Fruit fly (Drosophila melanogaster) whole organism, embryonic: ENCODE results near the gene hop.
A peak's percentile ranks its signal among the peaks of the same experiment; 100 is the strongest.

Source experiments
- BEAF-32 ChIP-seq: fragments of 200-800 bp; sonication (Bioruptor generic); optimal IDR thresholded peaks from 3 replicates; lab custom pipeline; 2017; ENCODE audit warnings: missing biosample characterization, missing genetic modification characterization, mild to moderate bottlenecking, moderate library complexity, missing genetic modification reagents
- Blimp-1 ChIP-seq: fragments of 200-800 bp; sonication (Bioruptor generic); optimal IDR thresholded peaks from 3 replicates; lab custom pipeline; 2018; ENCODE audit warnings: missing biosample characterization, missing genetic modification characterization, mild to moderate bottlenecking, moderate library complexity, missing genetic modification reagents
- CG10209 ChIP-seq: fragments of 200-800 bp; sonication (Bioruptor generic); optimal IDR thresholded peaks from 3 replicates; lab custom pipeline; 2017; ENCODE audit warnings: missing biosample characterization, mild to moderate bottlenecking, missing genetic modification characterization, missing genetic modification reagents
- CG10267 ChIP-seq: fragments of 200-800 bp; sonication (Bioruptor generic); optimal IDR thresholded peaks from 2 replicates; lab custom pipeline; 2018; ENCODE audit warnings: missing biosample characterization, mild to moderate bottlenecking, missing genetic modification characterization, moderate library complexity
- CG12769 ChIP-seq: fragments of 200-800 bp; sonication (Bioruptor generic); optimal IDR thresholded peaks from 2 replicates; lab custom pipeline; 2019; ENCODE audit warnings: missing biosample characterization, mild to moderate bottlenecking, missing genetic modification characterization, moderate library complexity
- CG15514 ChIP-seq: fragments of 200-800 bp; sonication (Bioruptor generic); optimal IDR thresholded peaks from 3 replicates; lab custom pipeline; 2017; ENCODE audit warnings: missing biosample characterization, missing genetic modification characterization, mild to moderate bottlenecking, moderate library complexity, missing genetic modification reagents
- CG1792 ChIP-seq: fragments of 200-800 bp; sonication (Bioruptor generic); optimal IDR thresholded peaks from 2 replicates; lab custom pipeline; 2016; ENCODE audit warnings: missing biosample characterization, missing genetic modification characterization
- CG4328 ChIP-seq: fragments of 200-800 bp; sonication (Bioruptor generic); optimal IDR thresholded peaks from 3 replicates; lab custom pipeline; 2017; ENCODE audit warnings: missing biosample characterization, missing genetic modification reagents, missing genetic modification characterization
- CG8388 ChIP-seq: fragments of 200-800 bp; sonication (Bioruptor generic); optimal IDR thresholded peaks from 2 replicates; lab custom pipeline; 2019; ENCODE audit warnings: missing biosample characterization, mild to moderate bottlenecking, missing genetic modification characterization, moderate library complexity
- CG8944 ChIP-seq: fragments of 200-800 bp; sonication (Bioruptor generic); optimal IDR thresholded peaks from 3 replicates; lab custom pipeline; 2016; ENCODE audit warnings: missing biosample characterization, missing genetic modification characterization
- CG9876 ChIP-seq: fragments of 200-800 bp; sonication (Bioruptor generic); optimal IDR thresholded peaks from 2 replicates; lab custom pipeline; 2016; ENCODE audit warnings: missing biosample characterization, missing genetic modification characterization
- Chrac-16 ChIP-seq: fragments of 200-800 bp; sonication (Bioruptor generic); optimal IDR thresholded peaks from 3 replicates; lab custom pipeline; 2016; ENCODE audit warnings: missing biosample characterization, missing genetic modification characterization
- Doc3 ChIP-seq: fragments of 200-800 bp; sonication (Bioruptor generic); IDR thresholded peaks from 3 replicates; pipeline ENCODE4 v1.3.6; 2022; ENCODE audit warnings: missing biosample characterization, missing genetic modification characterization; ENCODE audit not compliant: partially characterized antibody
- Dref ChIP-seq: fragments of 200-800 bp; sonication (Bioruptor generic); IDR thresholded peaks from 2 replicates; pipeline ENCODE4 v1.3.6; 2022; ENCODE audit warnings: missing biosample characterization, missing genetic modification characterization
- E2f2 ChIP-seq: fragments of 200-800 bp; sonication (Bioruptor generic); IDR thresholded peaks from 2 replicates; pipeline ENCODE4 v1.3.6; 2022; ENCODE audit warnings: missing biosample characterization, missing genetic modification characterization
- Fer1 ChIP-seq: fragments of 200-800 bp; sonication (Bioruptor generic); optimal IDR thresholded peaks from 2 replicates; lab custom pipeline; 2017; ENCODE audit warnings: missing biosample characterization, mild to moderate bottlenecking, missing genetic modification characterization
- GATAe ChIP-seq: fragments of 200-800 bp; sonication (Bioruptor generic); conservative IDR thresholded peaks from 2 replicates; pipeline ENCODE4 v1.3.6; 2022; ENCODE audit warnings: missing biosample characterization, missing genetic modification characterization
- H15 ChIP-seq: fragments of 200-800 bp; sonication (Bioruptor generic); IDR thresholded peaks from 3 replicates; pipeline ENCODE4 v1.3.6; 2022; ENCODE audit warnings: missing biosample characterization, missing genetic modification characterization
- Hand ChIP-seq: fragments of 200-800 bp; sonication (Bioruptor generic); optimal IDR thresholded peaks from 2 replicates; lab custom pipeline; 2017; ENCODE audit warnings: mild to moderate bottlenecking, missing biosample characterization, missing genetic modification reagents, missing genetic modification characterization
- Hey ChIP-seq: fragments of 200-800 bp; sonication (Bioruptor generic); optimal IDR thresholded peaks from 3 replicates; lab custom pipeline; 2018; ENCODE audit warnings: missing biosample characterization, mild to moderate bottlenecking, missing genetic modification characterization
- Meics ChIP-seq: fragments of 200-800 bp; sonication (Bioruptor generic); optimal IDR thresholded peaks from 2 replicates; lab custom pipeline; 2017; ENCODE audit warnings: missing biosample characterization, mild to moderate bottlenecking, missing genetic modification characterization
- NC2α ChIP-seq: fragments of 200-800 bp; sonication (Bioruptor generic); optimal IDR thresholded peaks from 2 replicates; lab custom pipeline; 2016; ENCODE audit warnings: missing biosample characterization, missing genetic modification characterization
- Oli ChIP-seq: fragments of 200-800 bp; sonication (Bioruptor generic); optimal IDR thresholded peaks from 2 replicates; lab custom pipeline; 2018; ENCODE audit warnings: missing biosample characterization, mild to moderate bottlenecking, missing genetic modification characterization, moderate library complexity
- Xrp1 ChIP-seq: fragments of 200-800 bp; sonication (Bioruptor generic); IDR thresholded peaks from 2 replicates; pipeline ENCODE4 v1.3.6; 2022; ENCODE audit warnings: missing biosample characterization, missing genetic modification characterization
- ac ChIP-seq: fragments of 200-800 bp; sonication (Bioruptor generic); optimal IDR thresholded peaks from 3 replicates; lab custom pipeline; 2017; ENCODE audit warnings: missing biosample characterization, mild to moderate bottlenecking, missing genetic modification characterization
- cad ChIP-seq: fragments of >200 bp; optimal IDR thresholded peaks from 2 replicates; lab custom pipeline; 2017; ENCODE audit warnings: missing biosample characterization, missing genetic modification characterization
- caup ChIP-seq: fragments of 200-800 bp; sonication (Bioruptor generic); optimal IDR thresholded peaks from 3 replicates; lab custom pipeline; 2017; ENCODE audit warnings: missing biosample characterization, mild to moderate bottlenecking, missing genetic modification characterization, moderate library complexity; ENCODE audit not compliant: severe bottlenecking
- crol ChIP-seq: fragments of 200-800 bp; sonication (Bioruptor generic); IDR thresholded peaks from 2 replicates; pipeline ENCODE4 v1.3.6; 2022; ENCODE audit warnings: missing biosample characterization, missing genetic modification characterization
- danr ChIP-seq: fragments of 200-800 bp; sonication (Bioruptor generic); IDR thresholded peaks from 2 replicates; pipeline ENCODE4 v1.3.6; 2022; ENCODE audit warnings: missing biosample characterization, missing genetic modification characterization
- dm ChIP-seq: fragments of 200-800 bp; sonication (Bioruptor generic); optimal IDR thresholded peaks from 3 replicates; lab custom pipeline; 2016; ENCODE audit warnings: missing biosample characterization, missing genetic modification characterization
- dmrt99B ChIP-seq: fragments of 200-800 bp; sonication (Bioruptor generic); optimal IDR thresholded peaks from 2 replicates; lab custom pipeline; 2018; ENCODE audit warnings: missing biosample characterization, mild to moderate bottlenecking, missing genetic modification characterization, moderate library complexity
- en ChIP-seq: fragments of 200-800 bp; sonication (Bioruptor generic); optimal IDR thresholded peaks from 2 replicates; lab custom pipeline; 2016; ENCODE audit warnings: missing biosample characterization, missing genetic modification characterization
- gcm2 ChIP-seq: fragments of 200-800 bp; sonication (Bioruptor generic); optimal IDR thresholded peaks from 2 replicates; lab custom pipeline; 2016; ENCODE audit warnings: missing biosample characterization, missing genetic modification characterization
- gt ChIP-seq: fragments of 200-800 bp; sonication (Bioruptor generic); IDR thresholded peaks from 2 replicates; pipeline ENCODE4 v1.3.6; 2022; ENCODE audit warnings: missing biosample characterization, missing genetic modification characterization
- mam ChIP-seq: fragments of 200-800 bp; sonication (Bioruptor generic); optimal IDR thresholded peaks from 3 replicates; lab custom pipeline; 2016; ENCODE audit warnings: missing biosample characterization, missing genetic modification characterization
- mld ChIP-seq: fragments of 200-800 bp; sonication (Bioruptor generic); IDR thresholded peaks from 3 replicates; pipeline ENCODE4 v1.3.6; 2022; ENCODE audit warnings: missing biosample characterization, missing genetic modification characterization; ENCODE audit not compliant: partially characterized antibody
- nerfin-1 ChIP-seq: fragments of 200-800 bp; sonication (Bioruptor generic); optimal IDR thresholded peaks from 3 replicates; lab custom pipeline; 2019; ENCODE audit warnings: missing biosample characterization, mild to moderate bottlenecking, missing genetic modification characterization, moderate library complexity
- oc ChIP-seq: fragments of 200-800 bp; sonication (Bioruptor generic); optimal IDR thresholded peaks from 2 replicates; lab custom pipeline; 2018; ENCODE audit warnings: missing biosample characterization, mild to moderate bottlenecking, missing genetic modification characterization, moderate library complexity
- pan ChIP-seq, 4 experiments: fragments of >200 bp in 3 of 4; fragments of 200-800 bp in 1 of 4; sonication (Bioruptor generic) in 1 of 4; optimal IDR thresholded peaks in 3 of 4; IDR thresholded peaks in 1 of 4; 2 replicates each; pipeline versions ENCODE4 v1.3.6 to Lab custom; 2017 to 2022; ENCODE audit warnings: missing biosample characterization in 2 of 4, missing genetic modification characterization in 2 of 4, mixed read lengths in 1 of 4
- pb ChIP-seq: fragments of 200-800 bp; sonication (Bioruptor generic); optimal IDR thresholded peaks from 3 replicates; lab custom pipeline; 2016; ENCODE audit warnings: missing biosample characterization, missing genetic modification characterization
- pho ChIP-seq: fragments of 200-800 bp; sonication (Bioruptor generic); optimal IDR thresholded peaks from 2 replicates; lab custom pipeline; 2016; ENCODE audit warnings: missing biosample characterization, missing genetic modification characterization
- ro ChIP-seq: fragments of 200-800 bp; sonication (Bioruptor generic); IDR thresholded peaks from 2 replicates; pipeline ENCODE4 v1.3.6; 2022; ENCODE audit warnings: missing biosample characterization, missing genetic modification characterization
- scrt ChIP-seq: fragments of 200-800 bp; sonication (Bioruptor generic); optimal IDR thresholded peaks from 2 replicates; lab custom pipeline; 2018; ENCODE audit warnings: missing biosample characterization, mild to moderate bottlenecking, missing genetic modification characterization, moderate library complexity
- ssp ChIP-seq: fragments of 200-800 bp; sonication (Bioruptor generic); IDR thresholded peaks from 2 replicates; pipeline ENCODE4 v1.3.6; 2022; ENCODE audit warnings: missing biosample characterization, missing genetic modification characterization
- tin ChIP-seq: fragments of 200-800 bp; sonication (Bioruptor generic); optimal IDR thresholded peaks from 3 replicates; lab custom pipeline; 2016; ENCODE audit warnings: missing biosample characterization, missing genetic modification characterization
- trh ChIP-seq: fragments of 200-800 bp; sonication (Bioruptor generic); optimal IDR thresholded peaks from 2 replicates; lab custom pipeline; 2016; ENCODE audit warnings: missing biosample characterization, missing genetic modification characterization
- vnd ChIP-seq: fragments of 200-800 bp; sonication (Bioruptor generic); IDR thresholded peaks from 3 replicates; pipeline ENCODE4 v1.3.6; 2022; ENCODE audit warnings: missing biosample characterization, missing genetic modification characterization; ENCODE audit not compliant: partially characterized antibody
- zen ChIP-seq: fragments of 200-800 bp; sonication (Bioruptor generic); optimal IDR thresholded peaks from 3 replicates; lab custom pipeline; 2018; ENCODE audit warnings: missing biosample characterization, mild to moderate bottlenecking, missing genetic modification characterization, moderate library complexity

The hop gene

DNA sequence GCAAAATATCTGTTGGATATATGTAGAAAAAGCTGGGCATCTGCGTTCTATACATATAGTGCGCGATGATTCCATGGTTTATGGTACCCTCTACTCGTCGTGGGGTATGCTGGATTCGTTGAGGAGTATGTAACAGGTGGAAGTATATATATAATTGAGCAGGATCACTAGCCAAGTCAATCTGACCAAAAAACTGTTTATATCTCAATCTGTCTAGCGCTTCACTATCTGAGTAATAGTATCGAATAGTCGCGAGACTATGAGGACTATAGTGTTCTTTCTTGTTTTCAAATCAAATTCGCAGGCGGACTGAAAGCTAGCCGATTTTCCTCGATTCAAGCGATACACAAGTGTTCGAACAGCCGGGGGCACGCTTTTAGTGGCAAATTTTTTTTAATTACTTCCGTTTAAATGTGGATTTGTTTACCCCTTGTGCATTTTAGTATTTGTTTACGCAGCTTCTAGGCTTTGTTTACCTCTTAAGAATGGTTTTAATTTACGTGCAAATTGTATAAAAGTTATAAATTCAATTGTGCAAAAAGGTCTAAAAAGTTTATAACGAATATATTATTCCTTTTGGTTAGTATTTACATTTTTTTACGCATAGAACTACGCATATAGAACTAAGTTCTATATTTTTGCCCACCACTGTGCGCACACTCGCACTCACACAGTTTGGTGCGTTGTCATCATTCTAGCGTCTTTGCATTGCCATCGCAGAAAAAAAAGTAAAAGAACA, 22.9 kb upstream of the hop start (continued):
- TF ChIP-seq Doc3 (GFP tag; lab: Robert Waterston, UW) (no peak), pan (optimal IDR thresholded peaks at IDR 0.05; lab: Kevin White, UChicago) (peak in 1 of 2 experiments; percentile 10), pan (GFP tag; optimal IDR thresholded peaks at IDR 0.05 in 1 of 2, IDR thresholded peaks at IDR 0.05 in 1 of 2) (peak in 1 of 2 experiments; percentile 86), mld (GFP tag; lab: Robert Waterston, UW) (0 out of 3 replicates have a peak, but pooled peaks have one; percentile 26), Chrac-16 (GFP tag; lab: Kevin White, UChicago) (peak; percentile 65), CG1792 (GFP tag; lab: Kevin White, UChicago) (peak; percentile 70), ssp (GFP tag; lab: Robert Waterston, UW) (peak; percentile 70), scrt (GFP tag; lab: Kevin White, UChicago) (peak; percentile 39), dmrt99B (tag; lab: Kevin White, UChicago) (peak; percentile 80), gcm2 (peak; percentile 77), E2f2 (peak; percentile 59), trh (GFP tag; lab: Kevin White, UChicago) (peak; percentile 19), NC2α (GFP tag; lab: Kevin White, UChicago) (peak; percentile 31), tin (GFP tag; lab: Kevin White, UChicago) (peak; percentile 49), CG8388 (GFP tag; lab: Kevin White, UChicago) (peak; percentile 54), CG15514 (GFP tag; lab: Kevin White, UChicago) (peak; percentile 67), mam (GFP tag; lab: Kevin White, UChicago) (peak; percentile 87), Blimp-1 (GFP tag; lab: Kevin White, UChicago) (peak; percentile 60), gt (GFP tag; lab: Robert Waterston, UW) (peak; percentile 18; the same call in 1 of the 2 replicates), CG8944 (peak; percentile 55), pho (peak; percentile 76), pb (peak; percentile 79), Hey (peak; percentile 5), danr (peak; percentile 43), GATAe (peak; percentile 50), Dref (0 out of 2 replicates have a peak, but pooled peaks have one; percentile 3), CG9876 (GFP tag; lab: Kevin White, UChicago) (peak; percentile 46), H15 (GFP tag; lab: Robert Waterston, UW) (peak; percentile 75; the same call in 2 of the 3 replicates), Xrp1 (GFP tag; lab: Robert Waterston, UW) (peak; percentile 84), BEAF-32 (no peak), caup (GFP tag; lab: Kevin White, UChicago) (peak; percentile 77), crol (GFP tag; lab: Robert Waterston, UW) (peak; percentile 41), oc (peak; percentile 61), CG12769 (tag; lab: Kevin White, UChicago) (peak; percentile 94), zen (peak; percentile 56), CG4328 (GFP tag; lab: Kevin White, UChicago) (peak; percentile 48), CG10267 (tag; lab: Kevin White, UChicago) (peak; percentile 57), ac (GFP tag; lab: Kevin White, UChicago) (no peak), Hand (GFP tag; lab: Kevin White, UChicago) (peak; percentile 61), Fer1 (GFP tag; lab: Kevin White, UChicago) (peak; percentile 69), CG10209 (GFP tag; lab: Kevin White, UChicago) (peak; percentile 81), ro (GFP tag; lab: Robert Waterston, UW) (peak; percentile 71), dm (peak; percentile 56), nerfin-1 (tag; lab: Kevin White, UChicago) (peak; percentile 46), Meics (GFP tag; lab: Kevin White, UChicago) (peak; percentile 79), Oli (tag; lab: Kevin White, UChicago) (peak; percentile 81), en (GFP tag; lab: Kevin White, UChicago) (peak; percentile 51), cad (GFP tag; lab: Kevin White, UChicago) (no peak), vnd (GFP tag; lab: Robert Waterston, UW) (no peak)
